Worm (Caenorhabditis elegans): Measurements from ENCODE around the gene R05A10.6.

Gene R05A10.6

DNA sequence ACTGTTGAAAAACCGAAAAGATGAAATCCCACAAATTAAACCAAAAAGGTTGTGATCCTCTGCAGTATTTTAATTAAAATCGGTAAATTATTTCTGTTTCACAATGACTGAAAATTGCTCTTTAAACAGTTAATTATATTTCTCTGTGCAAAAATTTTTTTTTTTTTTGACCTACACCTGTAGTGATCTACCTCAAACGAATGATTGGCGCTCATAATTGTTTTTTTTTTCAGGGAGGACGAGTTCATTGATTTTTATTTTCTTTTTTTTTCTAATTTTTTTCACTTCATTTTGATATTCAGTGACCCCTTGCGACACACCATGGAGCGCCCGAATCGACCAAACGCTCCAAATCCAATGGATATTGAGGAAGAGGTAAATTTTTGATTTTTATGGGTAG lies 30.6 kb downstream of the R05A10.6 start, which contains the start of gene F02H6.2:
Gene F02H6.2, plus strand, starts transcription at position 301 of the 400 bp plus-strand sequence.
- TF ChIP-seq mab-5 (tag; optimal IDR thresholded peaks at IDR 0.05) (no peak), lin-13 (GFP tag; optimal IDR thresholded peaks at IDR 0.05) (no peak), fos-1 (tag; optimal IDR thresholded peaks at IDR 0.05) (no peak), ztf-11 (tag; optimal IDR thresholded peaks at IDR 0.05) (no peak), nhr-6 (tag; optimal IDR thresholded peaks at IDR 0.05) (no peak), mbf-1 (tag; optimal IDR thresholded peaks at IDR 0.05) (no peak), nhr-129 (tag; optimal IDR thresholded peaks at IDR 0.05) (no peak), nhr-23 (tag; optimal IDR thresholded peaks at IDR 0.05) (no peak), unc-55 (GFP tag; optimal IDR thresholded peaks at IDR 0.05) (no peak), lsy-2 (tag; optimal IDR thresholded peaks at IDR 0.05) (no peak), unc-39 (tag; optimal IDR thresholded peaks at IDR 0.05) (no peak), alr-1 (tag; optimal IDR thresholded peaks at IDR 0.05) (no peak), ceh-16 (tag; optimal IDR thresholded peaks at IDR 0.05) (no peak)

DNA sequence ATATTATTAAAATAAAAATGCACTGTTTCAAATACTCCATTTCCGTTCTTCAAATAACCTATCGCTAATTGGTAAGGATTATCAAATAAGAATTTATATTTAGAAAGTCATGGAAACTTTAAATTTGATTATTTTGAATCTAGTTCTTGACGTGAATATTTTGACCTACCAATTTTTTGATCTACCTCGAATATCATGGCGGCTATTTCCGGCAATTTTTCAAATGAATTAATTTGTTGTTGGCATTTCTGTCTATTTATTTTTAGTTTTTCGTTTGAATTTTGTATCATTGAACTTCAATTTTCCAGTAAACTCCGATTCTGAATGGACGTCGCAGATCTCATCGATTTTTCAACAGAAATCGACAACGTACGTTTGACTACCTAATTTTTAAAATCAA lies 37.6 kb downstream of the R05A10.6 start, which contains the start of gene F02H6.3:
Gene F02H6.3, plus strand, starts transcription at position 266 of the 400 bp plus-strand sequence.
- TF ChIP-seq blmp-1 (tag; optimal IDR thresholded peaks at IDR 0.05; ENCODE audit: insufficient read depth) (no peak), sem-4 (tag; optimal IDR thresholded peaks at IDR 0.05) (no peak), nhr-25 (tag; optimal IDR thresholded peaks at IDR 0.05) (no peak), ama-1 (optimal IDR thresholded peaks at IDR 0.05) (no peak), mbf-1 (tag; optimal IDR thresholded peaks at IDR 0.05) (no peak), crh-2 (tag; optimal IDR thresholded peaks at IDR 0.05) (no peak), ceh-16 (tag; optimal IDR thresholded peaks at IDR 0.05) (no peak), elt-3 (tag; optimal IDR thresholded peaks at IDR 0.05) (no peak), nhr-77 (tag; optimal IDR thresholded peaks at IDR 0.05) (no peak), lin-39 (tag; optimal IDR thresholded peaks at IDR 0.05) (no peak), nhr-237 (tag; optimal IDR thresholded peaks at IDR 0.05) (no peak), nhr-6 (tag; optimal IDR thresholded peaks at IDR 0.05) (no peak), R02D3.7 (tag; optimal IDR thresholded peaks at IDR 0.05) (no peak), alr-1 (tag; optimal IDR thresholded peaks at IDR 0.05) (no peak), aly-2 (tag; optimal IDR thresholded peaks at IDR 0.05) (no peak), gmeb-1 (tag; optimal IDR thresholded peaks at IDR 0.05) (no peak), F13H6.1 (tag; optimal IDR thresholded peaks at IDR 0.05) (no peak), C34F6.9 (tag; optimal IDR thresholded peaks at IDR 0.05) (no peak), Y55F3AM.14 (GFP tag; optimal IDR thresholded peaks at IDR 0.05) (no peak)

DNA sequence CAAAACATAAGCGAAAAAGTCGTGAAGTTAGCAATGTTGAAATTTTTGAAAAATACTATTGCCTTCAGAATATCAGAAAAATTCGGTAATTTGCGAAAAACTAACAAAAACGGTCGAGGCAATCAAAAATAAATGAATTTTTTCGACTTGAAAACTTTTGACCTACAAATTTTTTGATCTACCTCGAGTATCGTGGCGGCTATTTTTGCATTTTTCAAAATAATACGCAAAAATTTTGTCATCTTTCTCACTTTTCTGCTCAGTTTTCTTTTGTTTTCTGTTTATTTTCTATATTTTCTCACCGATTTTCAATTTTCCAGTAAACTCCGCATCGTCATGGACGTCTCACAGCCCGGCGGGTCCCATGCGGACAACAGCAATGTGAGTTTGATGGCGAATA lies 50.2 kb downstream of the R05A10.6 start:
- TF ChIP-seq unc-62 (GFP tag; optimal IDR thresholded peaks at IDR 0.05) (no peak), alr-1 (tag; optimal IDR thresholded peaks at IDR 0.05) (no peak), C34F6.9 (tag; optimal IDR thresholded peaks at IDR 0.05) (no peak), skn-1 (tag; optimal IDR thresholded peaks at IDR 0.05) (no peak), mbf-1 (tag; optimal IDR thresholded peaks at IDR 0.05) (no peak), nhr-11 (tag; optimal IDR thresholded peaks at IDR 0.05) (no peak), ceh-82 (tag; optimal IDR thresholded peaks at IDR 0.05) (no peak), nhr-12 (tag; optimal IDR thresholded peaks at IDR 0.05) (no peak), snpc-4 (tag; optimal IDR thresholded peaks at IDR 0.05) (no peak), nhr-77 (tag; optimal IDR thresholded peaks at IDR 0.05) (no peak), ama-1 (optimal IDR thresholded peaks at IDR 0.05) (no peak), unc-39 (tag; optimal IDR thresholded peaks at IDR 0.05) (no peak)

All from whole organism, L2 larva.